Worm (Caenorhabditis elegans) whole organism, L4 larva: Measurements from ENCODE around the gene C08E3.14.

Source experiments
- ama-1 ChIP-seq: fragments of 150-350 bp; optimal IDR thresholded peaks from 2 replicates; lab custom pipeline; 2014; ENCODE audit warnings: inconsistent platforms, mixed read lengths
- ceh-82 ChIP-seq: sonication (generic microtip); optimal IDR thresholded peaks from 2 replicates; lab custom pipeline; 2017; ENCODE audit warnings: missing biosample characterization, missing genetic modification characterization
- ctbp-1 ChIP-seq: fragments of 200-800 bp; sonication (Bioruptor generic); IDR thresholded peaks from 2 replicates; pipeline ENCODE4 v1.3.6; 2022; ENCODE audit warnings: missing genetic modification reagents, missing genetic modification characterization, missing compliant biosample characterization
- daf-12 ChIP-seq: fragments of 150-350 bp; optimal IDR thresholded peaks from 2 replicates; lab custom pipeline; 2014; ENCODE audit warnings: missing biosample characterization, missing genetic modification reagents, missing genetic modification characterization
- dpl-1 ChIP-seq: fragments of 150-350 bp; optimal IDR thresholded peaks from 2 replicates; lab custom pipeline; 2014; ENCODE audit warnings: missing biosample characterization, missing genetic modification reagents, missing genetic modification characterization
- hmg-1.1 ChIP-seq: fragments of 200-800 bp; sonication (Bioruptor generic); IDR thresholded peaks from 2 replicates; pipeline ENCODE4 v1.3.6; 2022; ENCODE audit warnings: missing genetic modification reagents, missing genetic modification characterization, missing compliant biosample characterization
- lin-1 ChIP-seq: fragments of 200-800 bp; sonication (Bioruptor generic); IDR thresholded peaks from 2 replicates; pipeline ENCODE4 v1.3.6; 2022; ENCODE audit warnings: missing genetic modification reagents, missing genetic modification characterization, missing compliant biosample characterization
- lin-13 ChIP-seq: fragments of 150-350 bp; optimal IDR thresholded peaks from 2 replicates; lab custom pipeline; 2014; ENCODE audit warnings: missing biosample characterization, missing genetic modification reagents, missing genetic modification characterization
- lin-39 ChIP-seq: fragments of 150-350 bp; optimal IDR thresholded peaks from 2 replicates; lab custom pipeline; 2014; ENCODE audit warnings: missing biosample characterization, missing genetic modification reagents, missing genetic modification characterization
- mep-1 ChIP-seq: fragments of 150-350 bp; sonication (generic microtip); optimal IDR thresholded peaks from 3 replicates; lab custom pipeline; 2014; ENCODE audit warnings: missing biosample characterization, missing genetic modification characterization
- mxl-2 ChIP-seq: fragments of 200-800 bp; sonication (Bioruptor generic); conservative IDR thresholded peaks from 2 replicates; pipeline ENCODE4 v1.3.6; 2022; ENCODE audit warnings: missing genetic modification reagents, missing genetic modification characterization, missing compliant biosample characterization
- nhr-237 ChIP-seq: sonication (generic microtip); optimal IDR thresholded peaks from 2 replicates; lab custom pipeline; 2017; ENCODE audit warnings: missing biosample characterization, missing genetic modification characterization
- nhr-76 ChIP-seq: fragments of 150-350 bp; optimal IDR thresholded peaks from 2 replicates; lab custom pipeline; 2014; ENCODE audit warnings: missing biosample characterization, missing genetic modification characterization

ce11 chrII:1597101-1598088, 28.4 kb upstream of the C08E3.14 start, which contains the start of gene bath-46:
- no peak for TF ChIP-seq mep-1 (tag; lab: Kevin White, UChicago)
- no peak for TF ChIP-seq dpl-1
- TF ChIP-seq lin-1 (GFP tag; lab: Robert Waterston, UW): no peak
- TF ChIP-seq lin-13 (GFP tag; lab: Kevin White, UChicago): no peak
- TF ChIP-seq ctbp-1 (GFP tag; lab: Robert Waterston, UW): no peak
- TF ChIP-seq hmg-1.1: no peak
- TF ChIP-seq lin-39: no peak
- TF ChIP-seq mxl-2: no peak
- TF ChIP-seq nhr-237: no peak
- no peak for TF ChIP-seq daf-12
- no peak for TF ChIP-seq nhr-76 (tag; lab: Kevin White, UChicago)
- no peak for TF ChIP-seq ama-1 (lab: Kevin White, UChicago)
- no peak for TF ChIP-seq ceh-82 (tag; lab: Kevin White, UChicago)
